Fruit fly (Drosophila melanogaster) whole organism, wandering third instar larva: ENCODE results near the gene Mtp.

Experiments used
- Myc ChIP-seq: fragments of >200 bp; optimal IDR thresholded peaks from 2 replicates; lab custom pipeline; 2017
- Rel ChIP-seq, 2 experiments: fragments of 200-800 bp; sonication (Bioruptor generic) in 1 of 2; optimal IDR thresholded peaks; 2 replicates in 1 of 2; 3 replicates in 1 of 2; lab custom pipeline; 2016 to 2019; ENCODE audit warnings: mild to moderate bottlenecking in 2 of 2, missing biosample characterization in 2 of 2, missing genetic modification characterization in 2 of 2, moderate library complexity in 1 of 2
- rgr ChIP-seq: fragments of 200-800 bp; sonication (Bioruptor generic); optimal IDR thresholded peaks from 3 replicates; lab custom pipeline; 2016; ENCODE audit warnings: missing biosample characterization, mild to moderate bottlenecking, missing genetic modification characterization

dm6 chr2L:20896681-20897341 is 25.9 kb downstream of the Mtp start:
- TF ChIP-seq Myc (lab: Kevin White, UChicago) (no peak), Rel (GFP tag; optimal IDR thresholded peaks at IDR 0.05; lab: Kevin White, UChicago) (no peak), Rel (tag; optimal IDR thresholded peaks at IDR 0.05; lab: Kevin White, UChicago) (no peak), rgr (GFP tag; lab: Kevin White, UChicago) (no peak)
